Fruit fly (Drosophila melanogaster) whole organism, embryonic: ENCODE data around the gene CG15717.
A peak's percentile ranks its signal among the peaks of the same experiment; 100 is the strongest.

Source experiments
- Ada2b ChIP-seq: fragments of 200-800 bp; sonication (Bioruptor generic); IDR thresholded peaks from 2 replicates; pipeline ENCODE4 v1.3.6; 2022; ENCODE audit warnings: missing biosample characterization, missing genetic modification characterization
- Awh ChIP-seq: fragments of 200-800 bp; sonication (Bioruptor generic); IDR thresholded peaks from 2 replicates; pipeline ENCODE4, ENCODE4 v1.3.6; 2022; ENCODE audit warnings: missing biosample characterization, missing genetic modification characterization
- CG10321 ChIP-seq: fragments of 200-800 bp; sonication (Bioruptor generic); IDR thresholded peaks from 2 replicates; pipeline ENCODE4 v1.3.6; 2022; ENCODE audit warnings: missing biosample characterization, missing genetic modification characterization
- CG10462 ChIP-seq: fragments of 200-800 bp; sonication (Bioruptor generic); optimal IDR thresholded peaks from 2 replicates; lab custom pipeline; 2016; ENCODE audit warnings: missing biosample characterization, missing genetic modification characterization
- CG10654 ChIP-seq: fragments of 200-800 bp; sonication (Bioruptor generic); optimal IDR thresholded peaks from 2 replicates; lab custom pipeline; 2016; ENCODE audit warnings: missing biosample characterization, missing genetic modification characterization
- CG10959 ChIP-seq: fragments of 200-800 bp; sonication (Bioruptor generic); IDR thresholded peaks from 2 replicates; pipeline ENCODE4 v1.3.6; 2022; ENCODE audit warnings: missing biosample characterization, missing genetic modification characterization
- CG12155 ChIP-seq: fragments of 200-800 bp; sonication (Bioruptor generic); optimal IDR thresholded peaks from 3 replicates; lab custom pipeline; 2016; ENCODE audit warnings: missing biosample characterization, missing genetic modification characterization
- CG13287 ChIP-seq: fragments of 200-800 bp; sonication (Bioruptor generic); IDR thresholded peaks from 2 replicates; pipeline ENCODE4 v1.3.6; 2022; ENCODE audit warnings: missing biosample characterization, missing genetic modification characterization; ENCODE audit not compliant: partially characterized antibody
- CG13624 ChIP-seq: fragments of 200-800 bp; sonication (Bioruptor generic); optimal IDR thresholded peaks from 2 replicates; lab custom pipeline; 2016; ENCODE audit warnings: missing biosample characterization, missing genetic modification characterization
- CG13775 ChIP-seq: fragments of 200-800 bp; sonication (Bioruptor generic); optimal IDR thresholded peaks from 3 replicates; lab custom pipeline; 2017; ENCODE audit warnings: missing biosample characterization, mild to moderate bottlenecking, missing genetic modification characterization
- CG15479 ChIP-seq: fragments of 200-800 bp; sonication (Bioruptor generic); optimal IDR thresholded peaks from 3 replicates; lab custom pipeline; 2019; ENCODE audit warnings: missing biosample characterization, mild to moderate bottlenecking, missing genetic modification characterization, moderate library complexity
- CG17328 ChIP-seq: fragments of 200-800 bp; sonication (Bioruptor generic); IDR thresholded peaks from 2 replicates; pipeline ENCODE4 v1.3.6; 2022; ENCODE audit warnings: missing biosample characterization, missing genetic modification characterization
- CG17361 ChIP-seq: fragments of 200-800 bp; sonication (Bioruptor generic); IDR thresholded peaks from 3 replicates; pipeline ENCODE4 v1.3.6; 2022; ENCODE audit warnings: missing biosample characterization, missing genetic modification characterization
- CG17802 ChIP-seq: fragments of 200-800 bp; sonication (Bioruptor generic); optimal IDR thresholded peaks from 2 replicates; lab custom pipeline; 2018; ENCODE audit warnings: missing biosample characterization, mild to moderate bottlenecking, missing genetic modification characterization, moderate library complexity
- CG18476 ChIP-seq: fragments of 200-800 bp; sonication (Bioruptor generic); optimal IDR thresholded peaks from 2 replicates; lab custom pipeline; 2016; ENCODE audit warnings: missing biosample characterization, mild to moderate bottlenecking, missing genetic modification characterization
- CG2129 ChIP-seq: fragments of 200-800 bp; sonication (Bioruptor generic); IDR thresholded peaks from 2 replicates; pipeline ENCODE4 v1.3.6; 2022; ENCODE audit warnings: missing biosample characterization, missing genetic modification characterization; ENCODE audit not compliant: partially characterized antibody
- CG31388 ChIP-seq: fragments of 200-800 bp; sonication (Bioruptor generic); optimal IDR thresholded peaks from 2 replicates; lab custom pipeline; 2016; ENCODE audit warnings: missing biosample characterization, missing genetic modification characterization
- CG34224 ChIP-seq: fragments of 200-800 bp; sonication (Bioruptor generic); IDR thresholded peaks from 3 replicates; pipeline ENCODE4 v1.3.6; 2022; ENCODE audit warnings: missing biosample characterization, missing genetic modification characterization; ENCODE audit not compliant: partially characterized antibody
- CG3838 ChIP-seq: fragments of 200-800 bp; sonication (Bioruptor generic); optimal IDR thresholded peaks from 3 replicates; lab custom pipeline; 2016; ENCODE audit warnings: missing biosample characterization, missing genetic modification characterization
- CG4360 ChIP-seq: fragments of 200-800 bp; sonication (Bioruptor generic); IDR thresholded peaks from 2 replicates; pipeline ENCODE4 v1.3.6; 2022; ENCODE audit warnings: missing biosample characterization, missing genetic modification characterization
- CG4820 ChIP-seq: fragments of 200-800 bp; sonication (Bioruptor generic); optimal IDR thresholded peaks from 3 replicates; lab custom pipeline; 2016; ENCODE audit warnings: missing biosample characterization, missing genetic modification characterization
- CG5180 ChIP-seq: fragments of 200-800 bp; sonication (Bioruptor generic); optimal IDR thresholded peaks from 3 replicates; lab custom pipeline; 2017; ENCODE audit warnings: missing biosample characterization, missing genetic modification characterization, mild to moderate bottlenecking, moderate library complexity, missing genetic modification reagents
- CG6654 ChIP-seq: fragments of 200-800 bp; sonication (Bioruptor generic); optimal IDR thresholded peaks from 2 replicates; lab custom pipeline; 2017; ENCODE audit warnings: missing biosample characterization, mild to moderate bottlenecking, missing genetic modification characterization
- CG7372 ChIP-seq: fragments of 200-800 bp; sonication (Bioruptor generic); IDR thresholded peaks from 2 replicates; pipeline ENCODE4 v1.3.6; 2022; ENCODE audit warnings: missing biosample characterization, missing genetic modification characterization
- CG7963 ChIP-seq: fragments of 200-800 bp; sonication (Bioruptor generic); IDR thresholded peaks from 3 replicates; pipeline ENCODE4 v1.3.6; 2022; ENCODE audit warnings: missing biosample characterization, missing genetic modification characterization; ENCODE audit not compliant: partially characterized antibody
- CG8765 ChIP-seq: fragments of 200-800 bp; sonication (Bioruptor generic); IDR thresholded peaks from 2 replicates; pipeline ENCODE4 v1.3.6; 2022; ENCODE audit warnings: missing biosample characterization, missing genetic modification characterization
- Nf-YB ChIP-seq: fragments of 200-800 bp; sonication (Bioruptor generic); optimal IDR thresholded peaks from 3 replicates; lab custom pipeline; 2019; ENCODE audit warnings: missing biosample characterization, mild to moderate bottlenecking, missing genetic modification characterization, moderate library complexity
- Ptx1 ChIP-seq: fragments of 200-800 bp; sonication (Bioruptor generic); IDR thresholded peaks from 2 replicates; pipeline ENCODE4 v1.3.6; 2022; ENCODE audit warnings: missing biosample characterization, missing genetic modification characterization
- Sin3A ChIP-seq: fragments of >200 bp; optimal IDR thresholded peaks from 2 replicates; lab custom pipeline; 2018
- ara ChIP-seq: fragments of 200-800 bp; sonication (Bioruptor generic); IDR thresholded peaks from 2 replicates; pipeline ENCODE4 v1.3.6; 2022; ENCODE audit warnings: missing biosample characterization, missing genetic modification characterization
- ase ChIP-seq: fragments of 200-800 bp; sonication (Bioruptor generic); IDR thresholded peaks from 3 replicates; pipeline ENCODE4 v1.3.6; 2022; ENCODE audit warnings: missing biosample characterization, missing genetic modification characterization
- chm ChIP-seq: fragments of 200-800 bp; sonication (Bioruptor generic); IDR thresholded peaks from 2 replicates; pipeline ENCODE4 v1.3.6; 2022; ENCODE audit warnings: missing biosample characterization, missing genetic modification characterization
- en ChIP-seq: fragments of 200-800 bp; sonication (Bioruptor generic); optimal IDR thresholded peaks from 2 replicates; lab custom pipeline; 2016; ENCODE audit warnings: missing biosample characterization, missing genetic modification characterization
- ewg ChIP-seq: fragments of 200-800 bp; sonication (Bioruptor generic); optimal IDR thresholded peaks from 3 replicates; lab custom pipeline; 2017; ENCODE audit warnings: mild to moderate bottlenecking, missing biosample characterization, missing genetic modification reagents, missing genetic modification characterization
- fd102C ChIP-seq: fragments of 200-800 bp; sonication (Bioruptor generic); optimal IDR thresholded peaks from 2 replicates; lab custom pipeline; 2018; ENCODE audit warnings: missing biosample characterization, mild to moderate bottlenecking, missing genetic modification characterization, moderate library complexity
- fd3F ChIP-seq: fragments of 200-800 bp; sonication (Bioruptor generic); optimal IDR thresholded peaks from 2 replicates; lab custom pipeline; 2018; ENCODE audit warnings: missing biosample characterization, mild to moderate bottlenecking, missing genetic modification characterization, moderate library complexity
- fu2 ChIP-seq: fragments of 200-800 bp; sonication (Bioruptor generic); optimal IDR thresholded peaks from 2 replicates; lab custom pipeline; 2016; ENCODE audit warnings: missing biosample characterization, missing genetic modification characterization
- gcm ChIP-seq: fragments of 200-800 bp; sonication (Bioruptor generic); optimal IDR thresholded peaks from 2 replicates; lab custom pipeline; 2019; ENCODE audit warnings: missing biosample characterization, mild to moderate bottlenecking, missing genetic modification characterization, moderate library complexity
- gsb-n ChIP-seq: fragments of 200-800 bp; sonication (Bioruptor generic); optimal IDR thresholded peaks from 3 replicates; lab custom pipeline; 2018; ENCODE audit warnings: missing biosample characterization, mild to moderate bottlenecking, missing genetic modification characterization
- jumu ChIP-seq: fragments of 200-800 bp; sonication (Bioruptor generic); optimal IDR thresholded peaks from 3 replicates; lab custom pipeline; 2016; ENCODE audit warnings: missing biosample characterization, missing genetic modification characterization
- knrl ChIP-seq: fragments of 200-800 bp; sonication (Bioruptor generic); IDR thresholded peaks from 3 replicates; pipeline ENCODE4 v1.3.6; 2022; ENCODE audit warnings: missing biosample characterization, missing genetic modification characterization; ENCODE audit not compliant: partially characterized antibody
- lmd ChIP-seq: fragments of 200-800 bp; sonication (Bioruptor generic); IDR thresholded peaks from 2 replicates; pipeline ENCODE4 v1.3.6; 2022; ENCODE audit warnings: missing biosample characterization, missing genetic modification characterization
- mld ChIP-seq: fragments of 200-800 bp; sonication (Bioruptor generic); IDR thresholded peaks from 3 replicates; pipeline ENCODE4 v1.3.6; 2022; ENCODE audit warnings: missing biosample characterization, missing genetic modification characterization; ENCODE audit not compliant: partially characterized antibody
- otp ChIP-seq: fragments of 200-800 bp; sonication (Bioruptor generic); IDR thresholded peaks from 3 replicates; pipeline ENCODE4, ENCODE4 v1.3.6; 2022; ENCODE audit warnings: missing biosample characterization, missing genetic modification characterization
- pfk ChIP-seq: fragments of 200-800 bp; sonication (Bioruptor generic); optimal IDR thresholded peaks from 2 replicates; lab custom pipeline; 2018; ENCODE audit warnings: missing biosample characterization, mild to moderate bottlenecking, missing genetic modification characterization, moderate library complexity
- ranshi ChIP-seq: fragments of 200-800 bp; sonication (Bioruptor generic); IDR thresholded peaks from 2 replicates; pipeline ENCODE4 v1.3.6; 2022; ENCODE audit warnings: missing biosample characterization, missing genetic modification characterization
- schlank ChIP-seq: fragments of 200-800 bp; sonication (Bioruptor generic); optimal IDR thresholded peaks from 2 replicates; lab custom pipeline; 2018; ENCODE audit warnings: missing biosample characterization, mild to moderate bottlenecking, missing genetic modification characterization
- shn ChIP-seq: fragments of 200-800 bp; sonication (Bioruptor generic); optimal IDR thresholded peaks from 3 replicates; lab custom pipeline; 2016; ENCODE audit warnings: missing biosample characterization, missing genetic modification characterization
- unc-4 ChIP-seq: fragments of 200-800 bp; sonication (Bioruptor generic); IDR thresholded peaks from 2 replicates; pipeline ENCODE4 v1.3.6; 2022; ENCODE audit warnings: missing biosample characterization, missing genetic modification characterization; ENCODE audit not compliant: partially characterized antibody
- vfl ChIP-seq: fragments of 200-800 bp; sonication (Bioruptor generic); optimal IDR thresholded peaks from 2 replicates; lab custom pipeline; 2016; ENCODE audit warnings: missing biosample characterization, missing genetic modification characterization
- yki ChIP-seq: fragments of >200 bp; optimal IDR thresholded peaks from 3 replicates; lab custom pipeline; 2018

Gene CG15717

dm6 chrX:13130175-13130822 lies 1.5 kb downstream of the CG15717 start (continued):
- TF ChIP-seq vfl (no peak), CG17361 (peak; percentile 84), CG17802 (peak; percentile 12), CG6654 (peak; percentile 52), CG13624 (GFP tag; lab: Kevin White, UChicago) (peak; percentile 58), gcm (GFP tag; lab: Kevin White, UChicago) (peak; percentile 70), CG15479 (GFP tag; lab: Kevin White, UChicago) (no peak), schlank (tag; lab: Kevin White, UChicago) (peak; percentile 56), CG34224 (GFP tag; lab: Robert Waterston, UW) (no peak), CG5180 (GFP tag; lab: Kevin White, UChicago) (peak; percentile 49), pfk (no peak), yki (lab: Kevin White, UChicago) (no peak), fd3F (GFP tag; lab: Kevin White, UChicago) (peak; percentile 51), en (GFP tag; lab: Kevin White, UChicago) (peak; percentile 52), fu2 (GFP tag; lab: Kevin White, UChicago) (peak; percentile 45), CG3838 (no peak), CG18476 (GFP tag; lab: Kevin White, UChicago) (peak; percentile 62), chm (GFP tag; lab: Robert Waterston, UW) (0 out of 2 replicates have a peak, but pooled peaks have one; percentile 30), CG7372 (GFP tag; lab: Robert Waterston, UW) (no peak), ase (GFP tag; lab: Robert Waterston, UW) (peak; percentile 35; the same call in 1 of the 3 replicates), CG13287 (no peak), ara (GFP tag; lab: Robert Waterston, UW) (peak; percentile 71), CG4820 (GFP tag; lab: Kevin White, UChicago) (peak; percentile 64), CG10462 (GFP tag; lab: Kevin White, UChicago) (peak; percentile 22), ranshi (no peak), CG17328 (GFP tag; lab: Robert Waterston, UW) (peak; percentile 33; the same call in 1 of the 2 replicates), CG13775 (peak; percentile 59), Ptx1 (GFP tag; lab: Robert Waterston, UW) (peak; percentile 56), mld (GFP tag; lab: Robert Waterston, UW) (no peak), CG12155 (GFP tag; lab: Kevin White, UChicago) (peak; percentile 39), CG2129 (GFP tag; lab: Robert Waterston, UW) (no peak), CG10654 (GFP tag; lab: Kevin White, UChicago) (peak; percentile 39), otp (GFP tag; lab: Robert Waterston, UW) (no peak), ewg (GFP tag; lab: Kevin White, UChicago) (peak; percentile 96), CG31388 (GFP tag; lab: Kevin White, UChicago) (no peak), CG10321 (GFP tag; lab: Robert Waterston, UW) (no peak), Awh (no peak), CG7963 (GFP tag; lab: Robert Waterston, UW) (no peak), fd102C (no peak), Ada2b (GFP tag; lab: Robert Waterston, UW) (peak; percentile 42; the same call in 1 of the 2 replicates), gsb-n (tag; lab: Kevin White, UChicago) (peak; percentile 58), CG10959 (GFP tag; lab: Robert Waterston, UW) (no peak), unc-4 (GFP tag; lab: Robert Waterston, UW) (no peak), knrl (no peak), Sin3A (lab: Kevin White, UChicago) (no peak), shn (GFP tag; lab: Kevin White, UChicago) (peak; percentile 55), lmd (GFP tag; lab: Robert Waterston, UW) (peak; percentile 63), CG4360 (no peak), CG8765 (GFP tag; lab: Robert Waterston, UW) (no peak), Nf-YB (GFP tag; lab: Kevin White, UChicago) (peak; percentile 51), jumu (GFP tag; lab: Kevin White, UChicago) (peak; percentile 55)
